Worm (Caenorhabditis elegans): ENCODE data around the gene ttc-37.

- TF ChIP-seq pag-3 (tag; optimal IDR thresholded peaks at IDR 0.05; ENCODE audit: borderline replicate concordance) (no peak), unc-86 (tag; optimal IDR thresholded peaks at IDR 0.05) (no peak)
Measured at ce11 chrV:5237116-5237515, 32.8 kb downstream of the ttc-37 start, which contains the start of gene cest-35.2.

Measured in whole organism, late embryonic.